Fruit fly (Drosophila melanogaster): ENCODE results near the gene mtgo.

mtgo gene

DNA sequence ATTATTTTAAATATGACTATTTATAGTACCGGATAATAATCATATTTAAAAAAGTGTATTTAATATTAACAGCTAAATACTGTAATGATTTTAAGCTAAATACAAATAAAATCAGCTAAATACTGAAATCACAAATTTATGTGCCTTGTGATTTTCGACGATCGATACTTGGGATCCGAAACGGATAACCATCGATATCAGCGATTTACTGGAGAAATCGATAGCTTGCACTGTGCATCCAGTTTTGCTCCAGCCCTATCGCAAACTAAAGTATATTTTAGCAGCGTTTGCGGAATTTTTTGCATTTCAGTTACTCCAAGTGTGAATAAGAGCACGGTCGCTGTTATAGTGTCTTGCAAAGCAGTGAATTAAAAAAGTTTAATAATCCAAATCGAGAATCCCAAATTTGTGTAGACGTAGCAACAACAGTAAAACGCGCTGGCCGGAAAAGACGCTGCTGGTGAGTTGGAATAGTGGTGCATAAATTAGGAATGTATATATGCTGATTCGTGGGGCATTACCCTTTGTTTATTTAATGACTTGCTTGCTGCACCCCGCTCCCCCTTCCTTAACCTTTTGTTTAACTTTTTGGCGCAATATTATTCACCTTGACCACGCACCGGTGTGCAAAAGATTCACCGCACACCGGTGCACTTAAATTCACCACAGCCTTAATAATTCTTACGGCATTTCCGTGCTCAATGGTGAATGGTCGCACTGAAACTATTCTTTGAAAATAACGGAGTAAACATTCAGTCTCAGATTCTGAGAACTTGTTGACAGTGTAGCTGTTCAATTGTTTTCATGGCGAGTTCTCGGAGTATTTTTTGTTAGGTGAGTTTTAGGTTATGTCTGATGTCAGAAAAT is 135.2 kb downstream of the mtgo start, which contains the start of the genes grp and squ (continued):
- TF ChIP-seq Ptx1 (GFP tag; IDR thresholded peaks at IDR 0.05), result no peak
- TF ChIP-seq z (GFP tag; IDR thresholded peaks at IDR 0.05), result no peak
- no peak for TF ChIP-seq trh (GFP tag; optimal IDR thresholded peaks at IDR 0.05)
- no peak for TF ChIP-seq ind (GFP tag; optimal IDR thresholded peaks at IDR 0.05)
- peak; percentile 27 for TF ChIP-seq CG10543 (GFP tag; optimal IDR thresholded peaks at IDR 0.05)
- no peak for TF ChIP-seq ATbp (GFP tag; optimal IDR thresholded peaks at IDR 0.05)
- no peak; the same call in 1 of the 2 replicates for TF ChIP-seq NFAT (GFP tag; IDR thresholded peaks at IDR 0.05)
- TF ChIP-seq CG6689 (GFP tag; IDR thresholded peaks at IDR 0.05), result no peak
- peak; percentile 61 for TF ChIP-seq CG2129 (GFP tag; IDR thresholded peaks at IDR 0.05; ENCODE audit: partially characterized antibody)
- no peak for TF ChIP-seq HmgZ (tag; optimal IDR thresholded peaks at IDR 0.05)
- no peak for TF ChIP-seq CG31365 (tag; optimal IDR thresholded peaks at IDR 0.05)
- peak; percentile 18; the same call in 1 of the 2 replicates for TF ChIP-seq vvl (GFP tag; IDR thresholded peaks at IDR 0.05)
- TF ChIP-seq vfl (GFP tag; optimal IDR thresholded peaks at IDR 0.05), result no peak
- TF ChIP-seq her (GFP tag; optimal IDR thresholded peaks at IDR 0.05), result no peak
- TF ChIP-seq CG1832 (GFP tag; optimal IDR thresholded peaks at IDR 0.05), result no peak
- no peak for TF ChIP-seq jigr1 (GFP tag; IDR thresholded peaks at IDR 0.05)
- TF ChIP-seq CoRest (tag; optimal IDR thresholded peaks at IDR 0.05), result no peak
- TF ChIP-seq CG10147 (GFP tag; optimal IDR thresholded peaks at IDR 0.05), result no peak
- no peak for TF ChIP-seq CG13123 (GFP tag; optimal IDR thresholded peaks at IDR 0.05)
- TF ChIP-seq lola (GFP tag; optimal IDR thresholded peaks at IDR 0.05), result no peak
- TF ChIP-seq caup (GFP tag; optimal IDR thresholded peaks at IDR 0.05; ENCODE audit: severe bottlenecking), result no peak
- TF ChIP-seq CG1647 (GFP tag; optimal IDR thresholded peaks at IDR 0.05), result no peak
- no peak for TF ChIP-seq CG4328 (GFP tag; optimal IDR thresholded peaks at IDR 0.05)
- peak; percentile 99 for TF ChIP-seq CG3995 (GFP tag; optimal IDR thresholded peaks at IDR 0.05)
- TF ChIP-seq CG17912 (GFP tag; optimal IDR thresholded peaks at IDR 0.05), result no peak
- TF ChIP-seq Optix (GFP tag; IDR thresholded peaks at IDR 0.05), result no peak
- no peak for TF ChIP-seq kah (GFP tag; optimal IDR thresholded peaks at IDR 0.05)
- TF ChIP-seq chinmo (GFP tag; IDR thresholded peaks at IDR 0.05; ENCODE audit: partially characterized antibody), result peak; percentile 92
- no peak for TF ChIP-seq CG15269 (tag; optimal IDR thresholded peaks at IDR 0.05)
- peak; percentile 86 for TF ChIP-seq hbn (GFP tag; IDR thresholded peaks at IDR 0.05; ENCODE audit: partially characterized antibody)
- TF ChIP-seq Max (GFP tag; optimal IDR thresholded peaks at IDR 0.05), result no peak
- no peak for TF ChIP-seq D19B (GFP tag; optimal IDR thresholded peaks at IDR 0.05)
- no peak for TF ChIP-seq CG15011 (GFP tag; optimal IDR thresholded peaks at IDR 0.05)
- TF ChIP-seq sna (GFP tag; IDR thresholded peaks at IDR 0.05; ENCODE audit: partially characterized antibody), result peak; percentile 91
- TF ChIP-seq sens-2 (GFP tag; IDR thresholded peaks at IDR 0.05), result no peak
- peak; percentile 92 for TF ChIP-seq knrl (GFP tag; IDR thresholded peaks at IDR 0.05; ENCODE audit: partially characterized antibody)
- no peak for TF ChIP-seq CG43689 (GFP tag; IDR thresholded peaks at IDR 0.05)
- TF ChIP-seq NfI (GFP tag; optimal IDR thresholded peaks at IDR 0.05), result no peak
- no peak for TF ChIP-seq CG13894 (tag; optimal IDR thresholded peaks at IDR 0.05)
- no peak for TF ChIP-seq abd-A (tag; optimal IDR thresholded peaks at IDR 0.05)
- TF ChIP-seq CG42726 (GFP tag; IDR thresholded peaks at IDR 0.05; ENCODE audit: partially characterized antibody), result peak; percentile 96
- TF ChIP-seq CG14014 (GFP tag; IDR thresholded peaks at IDR 0.05), result no peak
- TF ChIP-seq grau (tag; optimal IDR thresholded peaks at IDR 0.05), result no peak
- TF ChIP-seq pita (GFP tag; optimal IDR thresholded peaks at IDR 0.05), result no peak
- TF ChIP-seq Ets97D (GFP tag; optimal IDR thresholded peaks at IDR 0.05), result peak; percentile 48
- no peak for TF ChIP-seq salm (tag; optimal IDR thresholded peaks at IDR 0.05)
- no peak for TF ChIP-seq CG11560 (tag; IDR thresholded peaks at IDR 0.05)
- no peak for TF ChIP-seq ftz-f1 (GFP tag; optimal IDR thresholded peaks at IDR 0.05)

Data from whole organism, embryonic.